Fruit fly (Drosophila melanogaster) whole organism, embryonic: ENCODE data around the gene Lsd-1.

Experiments
- CG1233 ChIP-seq: fragments of 200-800 bp; sonication (Bioruptor generic); optimal IDR thresholded peaks from 4 replicates; lab custom pipeline; 2018; ENCODE audit warnings: missing biosample characterization, mild to moderate bottlenecking, missing genetic modification characterization
- CG2202 ChIP-seq: fragments of 200-800 bp; sonication (Bioruptor generic); optimal IDR thresholded peaks from 2 replicates; lab custom pipeline; 2018; ENCODE audit warnings: missing biosample characterization, mild to moderate bottlenecking, missing genetic modification characterization
- NfI ChIP-seq: fragments of 200-800 bp; sonication (Bioruptor generic); optimal IDR thresholded peaks from 3 replicates; lab custom pipeline; 2018; ENCODE audit warnings: missing biosample characterization, mild to moderate bottlenecking, missing genetic modification characterization, moderate library complexity
- Vsx1 ChIP-seq: fragments of 200-800 bp; sonication (Bioruptor generic); optimal IDR thresholded peaks from 2 replicates; lab custom pipeline; 2017; ENCODE audit warnings: missing biosample characterization, mild to moderate bottlenecking, missing genetic modification characterization, missing genetic modification reagents
- inv ChIP-seq: fragments of 200-800 bp; sonication (Bioruptor generic); IDR thresholded peaks from 2 replicates; pipeline ENCODE4 v1.3.6; 2022; ENCODE audit warnings: missing biosample characterization, missing genetic modification characterization; ENCODE audit not compliant: partially characterized antibody
- mirr ChIP-seq: fragments of 200-800 bp; sonication (Bioruptor generic); optimal IDR thresholded peaks from 3 replicates; lab custom pipeline; 2018; ENCODE audit warnings: missing biosample characterization, mild to moderate bottlenecking, missing genetic modification characterization
- onecut ChIP-seq: fragments of 200-800 bp; sonication (Bioruptor generic); IDR thresholded peaks from 2 replicates; pipeline ENCODE4 v1.3.6; 2022; ENCODE audit warnings: missing biosample characterization, missing genetic modification characterization
- sisA ChIP-seq: fragments of 200-800 bp; sonication (Bioruptor generic); IDR thresholded peaks from 2 replicates; pipeline ENCODE4 v1.3.6; 2022; ENCODE audit warnings: missing biosample characterization, missing genetic modification characterization
- trem ChIP-seq: fragments of 200-800 bp; optimal IDR thresholded peaks from 3 replicates; lab custom pipeline; 2019; ENCODE audit warnings: missing biosample characterization, mild to moderate bottlenecking, missing genetic modification characterization, moderate library complexity

DNA sequence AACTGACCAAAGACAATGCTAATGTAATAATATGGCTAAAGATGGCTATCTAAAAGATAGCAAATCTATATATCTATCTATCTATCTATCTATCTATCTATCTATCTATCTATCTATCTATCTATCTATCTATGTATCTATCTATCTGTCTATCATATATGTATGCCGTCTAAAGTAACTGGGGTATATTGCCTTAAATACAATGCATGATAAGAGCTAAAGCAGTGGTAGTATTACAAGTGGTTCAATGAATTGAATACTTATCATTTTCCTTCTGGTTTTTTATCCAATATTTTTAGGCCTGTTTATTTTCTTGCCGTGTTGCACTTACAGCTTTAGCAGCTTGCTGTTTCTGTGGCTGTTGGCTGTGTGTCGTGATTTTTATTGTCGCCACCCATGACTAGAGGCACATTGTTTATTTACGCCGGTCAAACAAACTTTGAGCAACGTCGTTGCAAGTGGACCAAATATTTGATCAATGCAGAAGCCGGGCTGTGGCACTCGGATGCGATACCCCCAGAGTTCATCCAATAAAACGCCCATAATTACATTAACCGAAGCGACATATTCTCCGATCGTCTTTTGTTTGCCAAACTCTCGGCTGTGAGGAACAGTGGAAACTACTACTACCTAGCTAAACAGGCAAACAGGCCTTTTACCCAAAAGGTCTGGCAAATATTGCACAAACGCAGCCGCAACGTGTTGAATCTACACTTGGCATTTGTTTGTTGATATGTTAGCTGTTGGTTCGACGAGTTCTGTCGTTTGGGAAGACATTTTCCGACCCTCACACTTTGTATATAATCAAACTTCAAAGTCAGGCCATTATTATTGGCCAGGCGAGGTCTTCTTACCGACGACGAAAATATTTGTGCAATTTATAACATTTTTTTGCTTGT is 25.7 kb upstream of the Lsd-1 start:
- no peak for TF ChIP-seq CG1233 (GFP tag; lab: Kevin White, UChicago)
- TF ChIP-seq Vsx1 (GFP tag; lab: Kevin White, UChicago): no peak
- TF ChIP-seq inv (GFP tag; lab: Robert Waterston, UW): no peak
- TF ChIP-seq CG2202 (tag; lab: Kevin White, UChicago): no peak
- TF ChIP-seq onecut (GFP tag; lab: Robert Waterston, UW): no peak
- TF ChIP-seq trem (tag; lab: Kevin White, UChicago): no peak
- TF ChIP-seq sisA (GFP tag; lab: Robert Waterston, UW): no peak
- TF ChIP-seq mirr: no peak
- TF ChIP-seq NfI (GFP tag; lab: Kevin White, UChicago): no peak
